Worm (Caenorhabditis elegans): Measurements from ENCODE around the gene math-26.
"Not testable (repeated sequence)": the region's sequence is repeated elsewhere in the genome, so short reads cannot be mapped to it uniquely, and the experiment has no call there.

The math-26 gene

ce11 chrII:1775234-1775633 is 3.8 kb downstream of the math-26 start, which contains the start of gene F36H5.14:
TSS of gene F36H5.14 (plus strand) at chrII:1775534.
- TF ChIP-seq ceh-13 (GFP tag; optimal IDR thresholded peaks at IDR 0.05); aly-1 (tag; optimal IDR thresholded peaks at IDR 0.05); scrt-1 (GFP tag; IDR thresholded peaks at IDR 0.05): not testable (repeated sequence)

ce11 chrII:1782474-1782873 is 11.0 kb downstream of the math-26 start, which contains the start of gene math-4:
TSS of gene math-4 (minus strand) at chrII:1782574.
- no peak for TF ChIP-seq flt-1 (GFP tag; IDR thresholded peaks at IDR 0.05)
- no peak for TF ChIP-seq hmg-4 (GFP tag; optimal IDR thresholded peaks at IDR 0.05)
- no peak for TF ChIP-seq aly-1 (tag; optimal IDR thresholded peaks at IDR 0.05)
- no peak for TF ChIP-seq B0310.2 (tag; optimal IDR thresholded peaks at IDR 0.05)
- no peak for TF ChIP-seq ets-7 (tag; optimal IDR thresholded peaks at IDR 0.05)
- no peak for TF ChIP-seq tra-4 (tag; optimal IDR thresholded peaks at IDR 0.05)
- no peak for TF ChIP-seq sea-1 (GFP tag; conservative IDR thresholded peaks at IDR 0.05)
- no peak for TF ChIP-seq ama-1 (optimal IDR thresholded peaks at IDR 0.05)
- no peak for TF ChIP-seq ceh-13 (GFP tag; optimal IDR thresholded peaks at IDR 0.05)
- TF ChIP-seq hnd-1 (tag; optimal IDR thresholded peaks at IDR 0.05) = no peak
- no peak for TF ChIP-seq tbx-11 (GFP tag; IDR thresholded peaks at IDR 0.05)
- TF ChIP-seq tbx-37 (GFP tag; conservative IDR thresholded peaks at IDR 0.05) = no peak
- no peak for TF ChIP-seq ceh-36 (tag; optimal IDR thresholded peaks at IDR 0.05)
- no peak for TF ChIP-seq pes-1 (GFP tag; IDR thresholded peaks at IDR 0.05)
- TF ChIP-seq hmbx-1 (tag; optimal IDR thresholded peaks at IDR 0.05) = no peak
- TF ChIP-seq scrt-1 (GFP tag; IDR thresholded peaks at IDR 0.05) = no peak
- TF ChIP-seq F13C5.2 (tag; optimal IDR thresholded peaks at IDR 0.05) = no peak

ce11 chrII:1784799-1785198 is 13.4 kb downstream of the math-26 start, which contains the start of gene C08F1.11:
TSS of gene C08F1.11 (minus strand) at chrII:1784899.
- no peak for TF ChIP-seq hmg-4 (GFP tag; optimal IDR thresholded peaks at IDR 0.05)
- no peak for TF ChIP-seq ceh-36 (tag; optimal IDR thresholded peaks at IDR 0.05)
- TF ChIP-seq tbx-11 (GFP tag; IDR thresholded peaks at IDR 0.05) = no peak
- no peak for TF ChIP-seq ceh-13 (GFP tag; optimal IDR thresholded peaks at IDR 0.05)
- no peak for TF ChIP-seq ets-7 (tag; optimal IDR thresholded peaks at IDR 0.05)
- no peak for TF ChIP-seq scrt-1 (GFP tag; IDR thresholded peaks at IDR 0.05)
- no peak for TF ChIP-seq F13C5.2 (tag; optimal IDR thresholded peaks at IDR 0.05)
- TF ChIP-seq tbx-37 (GFP tag; conservative IDR thresholded peaks at IDR 0.05) = no peak
- no peak for TF ChIP-seq flt-1 (GFP tag; IDR thresholded peaks at IDR 0.05)
- no peak for TF ChIP-seq hnd-1 (tag; optimal IDR thresholded peaks at IDR 0.05)
- no peak for TF ChIP-seq sea-1 (GFP tag; conservative IDR thresholded peaks at IDR 0.05)
- TF ChIP-seq aly-1 (tag; optimal IDR thresholded peaks at IDR 0.05) = no peak
- TF ChIP-seq hmbx-1 (tag; optimal IDR thresholded peaks at IDR 0.05) = no peak
- TF ChIP-seq pes-1 (GFP tag; IDR thresholded peaks at IDR 0.05) = no peak

- TF ChIP-seq pes-1 (GFP tag; IDR thresholded peaks at IDR 0.05) (no peak), B0310.2 (tag; optimal IDR thresholded peaks at IDR 0.05) (no peak), hnd-1 (tag; optimal IDR thresholded peaks at IDR 0.05) (no peak), ceh-13 (GFP tag; optimal IDR thresholded peaks at IDR 0.05) (no peak), hmg-4 (GFP tag; optimal IDR thresholded peaks at IDR 0.05) (no peak), scrt-1 (GFP tag; IDR thresholded peaks at IDR 0.05) (no peak), aly-1 (tag; optimal IDR thresholded peaks at IDR 0.05) (no peak), hmbx-1 (tag; optimal IDR thresholded peaks at IDR 0.05) (no peak), ama-1 (optimal IDR thresholded peaks at IDR 0.05) (no peak), tra-4 (tag; optimal IDR thresholded peaks at IDR 0.05) (no peak), tbx-37 (GFP tag; conservative IDR thresholded peaks at IDR 0.05) (no peak), tbx-11 (GFP tag; IDR thresholded peaks at IDR 0.05) (no peak), ceh-36 (tag; optimal IDR thresholded peaks at IDR 0.05) (no peak), F13C5.2 (tag; optimal IDR thresholded peaks at IDR 0.05) (no peak), flt-1 (GFP tag; IDR thresholded peaks at IDR 0.05) (no peak), ets-7 (tag; optimal IDR thresholded peaks at IDR 0.05) (no peak), sea-1 (GFP tag; conservative IDR thresholded peaks at IDR 0.05) (no peak)
Measured at ce11 chrII:1786209-1786608, 14.8 kb downstream of the math-26 start, which contains the start of gene C08F1.10. TSS of gene C08F1.10 (minus strand) at chrII:1786309.

ce11 chrII:1787208-1787607 is 15.8 kb downstream of the math-26 start:
- TF ChIP-seq ama-1 (optimal IDR thresholded peaks at IDR 0.05) (no peak), tbx-11 (GFP tag; IDR thresholded peaks at IDR 0.05) (no peak), hmg-4 (GFP tag; optimal IDR thresholded peaks at IDR 0.05) (no peak), pes-1 (GFP tag; IDR thresholded peaks at IDR 0.05) (no peak), ceh-36 (tag; optimal IDR thresholded peaks at IDR 0.05) (no peak), tbx-37 (GFP tag; conservative IDR thresholded peaks at IDR 0.05) (no peak)

ce11 chrII:1788087-1788486 is 16.6 kb downstream of the math-26 start, which contains the start of the genes C08F1.6 and fbxb-13:
TSS of gene C08F1.6 (minus strand) at chrII:1788187.
TSS of gene fbxb-13 (plus strand) at chrII:1788277.
- TF ChIP-seq hnd-1 (tag; optimal IDR thresholded peaks at IDR 0.05) = no peak
- no peak for TF ChIP-seq pes-1 (GFP tag; IDR thresholded peaks at IDR 0.05)
- no peak for TF ChIP-seq aly-1 (tag; optimal IDR thresholded peaks at IDR 0.05)
- no peak for TF ChIP-seq tbx-11 (GFP tag; IDR thresholded peaks at IDR 0.05)
- no peak for TF ChIP-seq F13C5.2 (tag; optimal IDR thresholded peaks at IDR 0.05)
- no peak for TF ChIP-seq scrt-1 (GFP tag; IDR thresholded peaks at IDR 0.05)
- TF ChIP-seq ceh-36 (tag; optimal IDR thresholded peaks at IDR 0.05) = no peak
- TF ChIP-seq ceh-13 (GFP tag; optimal IDR thresholded peaks at IDR 0.05) = no peak
- TF ChIP-seq tbx-37 (GFP tag; conservative IDR thresholded peaks at IDR 0.05) = no peak
- no peak for TF ChIP-seq B0310.2 (tag; optimal IDR thresholded peaks at IDR 0.05)
- TF ChIP-seq hmbx-1 (tag; optimal IDR thresholded peaks at IDR 0.05) = no peak

ce11 chrII:1806358-1806757 is 34.9 kb downstream of the math-26 start, which contains the start of gene C08F1.12:
TSS of gene C08F1.12 (minus strand) at chrII:1806458.
- TF ChIP-seq ama-1 (optimal IDR thresholded peaks at IDR 0.05) (no peak), aly-1 (tag; optimal IDR thresholded peaks at IDR 0.05) (no peak)

- no peak for TF ChIP-seq tbx-11 (GFP tag; IDR thresholded peaks at IDR 0.05)
- no peak for TF ChIP-seq pes-1 (GFP tag; IDR thresholded peaks at IDR 0.05)
- no peak for TF ChIP-seq ceh-13 (GFP tag; optimal IDR thresholded peaks at IDR 0.05)
- TF ChIP-seq ets-7 (tag; optimal IDR thresholded peaks at IDR 0.05) = no peak
- TF ChIP-seq hmg-4 (GFP tag; optimal IDR thresholded peaks at IDR 0.05) = no peak
- no peak for TF ChIP-seq tbx-37 (GFP tag; conservative IDR thresholded peaks at IDR 0.05)
- TF ChIP-seq scrt-1 (GFP tag; IDR thresholded peaks at IDR 0.05) = no peak
- no peak for TF ChIP-seq B0310.2 (tag; optimal IDR thresholded peaks at IDR 0.05)
- no peak for TF ChIP-seq F13C5.2 (tag; optimal IDR thresholded peaks at IDR 0.05)
- no peak for TF ChIP-seq sea-1 (GFP tag; conservative IDR thresholded peaks at IDR 0.05)
- TF ChIP-seq tra-4 (tag; optimal IDR thresholded peaks at IDR 0.05) = no peak
- no peak for TF ChIP-seq hnd-1 (tag; optimal IDR thresholded peaks at IDR 0.05)
- no peak for TF ChIP-seq ceh-36 (tag; optimal IDR thresholded peaks at IDR 0.05)
Measured at ce11 chrII:1808217-1808616, 36.8 kb downstream of the math-26 start, which contains the start of gene C08F1.8. TSS of gene C08F1.8 (minus strand) at chrII:1808317.
